Fruit fly (Drosophila melanogaster): ENCODE results near the gene ssp.

DNA sequence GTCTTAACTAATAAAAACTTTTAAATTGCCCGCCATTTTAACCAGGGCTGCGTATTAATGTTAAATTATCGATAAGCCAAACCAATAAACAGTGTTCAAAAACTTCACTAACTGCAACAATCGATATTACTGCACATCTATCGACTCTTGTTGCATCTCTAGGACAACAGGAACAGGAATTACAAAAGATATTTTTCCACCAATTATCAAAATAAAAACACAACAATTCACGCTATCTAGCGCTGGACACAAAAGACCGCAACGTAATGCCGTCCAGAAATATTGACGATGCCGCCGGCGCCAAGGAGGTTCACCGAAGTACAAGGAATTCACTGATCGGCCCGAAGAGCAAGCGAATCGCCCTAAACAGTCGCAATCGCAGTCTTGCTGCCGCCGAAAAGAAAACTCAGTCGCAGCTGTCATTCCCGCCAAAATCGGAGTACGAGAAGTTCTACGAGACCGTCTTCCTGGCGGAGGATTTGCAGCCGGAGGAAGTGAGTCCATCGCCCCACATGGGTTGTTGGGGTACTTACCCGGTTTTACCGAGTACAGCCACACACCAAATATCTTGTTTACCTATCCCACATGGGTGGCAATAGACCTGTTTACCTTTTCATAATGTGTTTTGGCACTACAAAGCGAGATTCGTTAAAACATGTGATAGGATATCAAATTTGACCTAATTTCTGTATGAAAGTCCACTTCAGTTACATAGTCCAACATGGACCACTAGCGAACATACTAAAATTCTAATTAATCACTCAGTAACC lies 1.9 kb upstream of the ssp start, which contains the start of gene vers:
- TF ChIP-seq CTCF (optimal IDR thresholded peaks at IDR 0.05) (no peak), CG8478 (optimal IDR thresholded peaks at IDR 0.05) (no peak)
